Worm (Caenorhabditis elegans) whole organism, L2 larva: Measurements from ENCODE around the gene C32H11.4.
"Not testable (repeated sequence)": the region's sequence is repeated elsewhere in the genome, so short reads cannot be mapped to it uniquely, and the experiment has no call there.

Source experiments
- C34F6.9 ChIP-seq: fragments of 150-350 bp; optimal IDR thresholded peaks from 2 replicates; lab custom pipeline; 2014; ENCODE audit warnings: missing biosample characterization, missing genetic modification characterization
- R02D3.7 ChIP-seq: fragments of 150-350 bp; optimal IDR thresholded peaks from 2 replicates; lab custom pipeline; 2014; ENCODE audit warnings: missing biosample characterization, missing genetic modification characterization
- ZK546.5 ChIP-seq: sonication (generic microtip); optimal IDR thresholded peaks from 2 replicates; lab custom pipeline; 2017; ENCODE audit warnings: missing biosample characterization, missing genetic modification characterization
- alr-1 ChIP-seq: fragments of 150-350 bp; optimal IDR thresholded peaks from 2 replicates; lab custom pipeline; 2014; ENCODE audit warnings: missing biosample characterization, missing genetic modification characterization
- aly-2 ChIP-seq: fragments of 150-350 bp; optimal IDR thresholded peaks from 2 replicates; lab custom pipeline; 2014; ENCODE audit warnings: missing biosample characterization, missing genetic modification characterization
- ceh-16 ChIP-seq: fragments of 150-350 bp; optimal IDR thresholded peaks from 2 replicates; lab custom pipeline; 2014; ENCODE audit warnings: missing biosample characterization, missing genetic modification characterization
- crh-2 ChIP-seq: sonication (generic microtip); optimal IDR thresholded peaks from 2 replicates; lab custom pipeline; 2017; ENCODE audit warnings: missing biosample characterization, missing genetic modification characterization
- dmd-4 ChIP-seq: sonication (generic microtip); optimal IDR thresholded peaks from 2 replicates; lab custom pipeline; 2017; ENCODE audit warnings: missing biosample characterization, missing genetic modification characterization
- elt-3 ChIP-seq: sonication (generic microtip); optimal IDR thresholded peaks from 2 replicates; lab custom pipeline; 2017; ENCODE audit warnings: missing biosample characterization, missing genetic modification characterization
- fos-1 ChIP-seq: fragments of 150-350 bp; optimal IDR thresholded peaks from 2 replicates; lab custom pipeline; 2014; ENCODE audit warnings: missing biosample characterization, missing genetic modification characterization
- gmeb-1 ChIP-seq: fragments of 150-350 bp; optimal IDR thresholded peaks from 2 replicates; lab custom pipeline; 2014; ENCODE audit warnings: missing biosample characterization, missing genetic modification characterization
- lin-11 ChIP-seq: fragments of 150-350 bp; sonication (generic microtip); optimal IDR thresholded peaks from 2 replicates; lab custom pipeline; 2014; ENCODE audit warnings: missing biosample characterization, missing genetic modification characterization, inconsistent platforms, mixed read lengths
- lin-39 ChIP-seq: fragments of 150-350 bp; optimal IDR thresholded peaks from 2 replicates; lab custom pipeline; 2014; ENCODE audit warnings: missing biosample characterization, missing genetic modification reagents, missing genetic modification characterization
- lsy-2 ChIP-seq, 2 experiments: fragments of 150-350 bp in 1 of 2; sonication (generic microtip) in 1 of 2; optimal IDR thresholded peaks; 2 replicates each; lab custom pipeline; 2014 to 2017; ENCODE audit warnings: missing biosample characterization in 2 of 2, missing genetic modification characterization in 2 of 2
- mab-5 ChIP-seq: fragments of 150-350 bp; optimal IDR thresholded peaks from 2 replicates; lab custom pipeline; 2014; ENCODE audit warnings: missing biosample characterization, missing genetic modification characterization
- mdl-1 ChIP-seq, 2 experiments: fragments of 150-350 bp in 1 of 2; sonication (generic microtip) in 1 of 2; optimal IDR thresholded peaks; 2 replicates each; lab custom pipeline; 2017; ENCODE audit warnings: missing biosample characterization in 2 of 2, missing genetic modification characterization in 2 of 2
- nhr-10 ChIP-seq: sonication (generic microtip); optimal IDR thresholded peaks from 2 replicates; lab custom pipeline; 2017; ENCODE audit warnings: missing biosample characterization, missing genetic modification characterization
- nhr-11 ChIP-seq: fragments of 150-350 bp; optimal IDR thresholded peaks from 2 replicates; lab custom pipeline; 2014; ENCODE audit warnings: missing biosample characterization, missing genetic modification characterization
- nhr-12 ChIP-seq: fragments of 150-350 bp; optimal IDR thresholded peaks from 2 replicates; lab custom pipeline; 2014; ENCODE audit warnings: missing biosample characterization, missing genetic modification characterization
- nhr-21 ChIP-seq: fragments of 150-350 bp; optimal IDR thresholded peaks from 2 replicates; lab custom pipeline; 2014; ENCODE audit warnings: missing biosample characterization, missing genetic modification characterization
- nhr-237 ChIP-seq: fragments of 150-350 bp; optimal IDR thresholded peaks from 2 replicates; lab custom pipeline; 2014; ENCODE audit warnings: missing biosample characterization, missing genetic modification characterization
- nhr-6 ChIP-seq: fragments of 150-350 bp; optimal IDR thresholded peaks from 2 replicates; lab custom pipeline; 2014; ENCODE audit warnings: missing biosample characterization, missing genetic modification characterization
- nhr-77 ChIP-seq: fragments of 150-350 bp; optimal IDR thresholded peaks from 2 replicates; lab custom pipeline; 2014; ENCODE audit warnings: missing biosample characterization, missing genetic modification characterization
- peb-1 ChIP-seq: fragments of 150-350 bp; optimal IDR thresholded peaks from 2 replicates; lab custom pipeline; 2014; ENCODE audit warnings: missing biosample characterization, missing genetic modification characterization
- sem-4 ChIP-seq: fragments of 150-350 bp; optimal IDR thresholded peaks from 2 replicates; lab custom pipeline; 2014; ENCODE audit warnings: missing biosample characterization, missing genetic modification reagents, missing genetic modification characterization
- skn-1 ChIP-seq: sonication (generic microtip); optimal IDR thresholded peaks from 2 replicates; lab custom pipeline; 2017; ENCODE audit warnings: missing biosample characterization, missing genetic modification characterization
- sma-3 ChIP-seq: sonication (generic microtip); optimal IDR thresholded peaks from 2 replicates; lab custom pipeline; 2016; ENCODE audit warnings: missing genetic modification reagents, missing genetic modification characterization, missing compliant biosample characterization
- sma-9 ChIP-seq, 2 experiments: fragments of 150-350 bp in 1 of 2; sonication (generic microtip) in 1 of 2; optimal IDR thresholded peaks; 2 replicates each; lab custom pipeline; 2014 to 2016; ENCODE audit warnings: missing genetic modification characterization in 2 of 2, mild to moderate bottlenecking in 1 of 2, missing biosample characterization in 1 of 2, missing compliant biosample characterization in 1 of 2, missing genetic modification reagents in 1 of 2, moderate library complexity in 1 of 2
- snpc-4 ChIP-seq: fragments of 150-350 bp; optimal IDR thresholded peaks from 2 replicates; lab custom pipeline; 2014; ENCODE audit warnings: missing biosample characterization, missing genetic modification characterization
- unc-39 ChIP-seq: fragments of 150-350 bp; optimal IDR thresholded peaks from 2 replicates; lab custom pipeline; 2014; ENCODE audit warnings: missing biosample characterization, missing genetic modification characterization
- unc-55 ChIP-seq: fragments of 150-350 bp; sonication (generic microtip); optimal IDR thresholded peaks from 3 replicates; lab custom pipeline; 2014; ENCODE audit warnings: missing biosample characterization, missing genetic modification reagents, missing genetic modification characterization
- unc-62 ChIP-seq: fragments of 150-350 bp; optimal IDR thresholded peaks from 2 replicates; lab custom pipeline; 2014; ENCODE audit warnings: missing biosample characterization, missing genetic modification reagents, missing genetic modification characterization
- ztf-4 ChIP-seq: fragments of 150-350 bp; optimal IDR thresholded peaks from 2 replicates; lab custom pipeline; 2014; ENCODE audit warnings: missing biosample characterization, missing genetic modification characterization

The C32H11.4 gene

DNA sequence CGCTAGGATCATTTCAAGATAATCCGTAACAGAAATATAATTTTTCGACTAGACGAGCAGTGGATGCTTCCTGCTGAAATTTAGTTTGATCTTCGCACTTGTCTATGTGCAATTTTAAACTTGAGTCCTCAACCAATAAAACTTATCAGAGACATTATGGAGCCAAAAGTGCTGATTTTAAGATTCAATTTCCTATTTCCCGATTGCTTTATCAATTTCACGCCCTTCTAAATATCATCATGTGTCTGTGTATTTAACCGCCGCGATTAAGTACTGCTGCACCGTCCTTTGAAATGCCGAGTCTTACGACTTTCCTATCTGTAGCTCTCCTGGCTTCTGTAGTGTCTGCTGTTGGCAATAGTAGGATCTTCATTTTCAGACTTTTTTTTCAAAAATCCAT is at the start of gene C32H11.4:
Gene C32H11.4 (plus strand): TSS at position 238 of the 400 bp plus-strand sequence.
- TF ChIP-seq sma-9 (GFP tag; optimal IDR thresholded peaks at IDR 0.05; lab: Kevin White, UChicago) (peak; percentile 96), sma-9 (tag; optimal IDR thresholded peaks at IDR 0.05; lab: Kevin White, UChicago) (no peak), peb-1 (no peak), ZK546.5 (tag; lab: Kevin White, UChicago) (no peak), nhr-6 (tag; lab: Kevin White, UChicago) (no peak), skn-1 (tag; lab: Kevin White, UChicago) (peak; percentile 57), sma-3 (GFP tag; lab: Kevin White, UChicago) (peak; percentile 68), fos-1 (tag; lab: Kevin White, UChicago) (peak; percentile 79), unc-39 (tag; lab: Kevin White, UChicago) (no peak)

DNA sequence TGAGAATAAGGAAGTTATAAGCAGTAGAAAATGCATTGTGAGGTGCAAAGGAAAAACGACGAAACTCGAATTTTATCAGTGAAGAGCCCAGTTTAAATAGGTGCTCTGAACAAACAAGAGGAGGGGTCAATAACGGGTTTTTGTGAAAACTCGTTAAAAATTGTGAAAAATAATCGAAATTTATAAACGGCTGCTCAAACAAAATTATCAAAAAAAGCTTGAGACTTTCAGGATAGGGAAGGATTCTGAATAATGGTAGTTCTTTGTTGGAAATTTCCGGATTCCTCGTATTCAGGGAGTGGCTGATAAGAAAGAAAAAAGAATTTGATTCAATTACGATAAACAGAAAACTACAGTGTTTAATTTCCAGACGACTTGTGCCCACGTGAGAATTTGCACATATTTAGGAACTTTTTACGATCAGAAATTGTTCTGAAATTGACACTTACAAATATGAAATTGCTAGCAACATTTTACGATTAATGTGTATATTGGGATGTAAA is 49.6 kb upstream of the C32H11.4 start, which contains the start of gene clec-187:
Gene clec-187 (minus strand): TSS at position 51 of the 503 bp plus-strand sequence.
- TF ChIP-seq fos-1 (tag; lab: Kevin White, UChicago) (peak; percentile 9), alr-1 (tag; lab: Kevin White, UChicago) (no peak), sma-3 (GFP tag; lab: Kevin White, UChicago) (no peak)

DNA sequence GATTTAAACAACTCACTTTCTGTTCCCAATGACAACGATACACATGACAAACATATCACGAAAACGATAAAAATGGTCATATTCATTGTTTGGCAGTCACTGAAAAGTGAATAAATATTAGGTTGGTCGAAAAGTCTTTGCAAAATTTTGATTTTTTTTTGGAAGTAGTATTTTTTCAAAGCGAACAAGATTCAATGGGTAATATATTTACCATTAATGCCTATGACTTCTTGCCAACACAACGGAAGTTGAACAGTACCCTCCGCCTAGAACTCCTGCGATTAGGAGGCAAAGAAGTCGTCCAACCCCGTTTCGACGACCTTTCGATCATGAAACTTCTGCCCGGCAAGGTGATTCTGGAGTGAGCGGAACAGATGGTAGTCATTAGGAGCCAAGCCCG is 45.8 kb upstream of the C32H11.4 start, which contains the start of gene ZK896.1:
Gene ZK896.1 (minus strand): TSS at position 101 of the 400 bp plus-strand sequence.
- not testable (repeated sequence) for TF ChIP-seq unc-55; unc-39 (tag; lab: Kevin White, UChicago); nhr-11 (tag; lab: Kevin White, UChicago)
- TF ChIP-seq, all 48 proteins: peak for 0; not testable (repeated sequence) for 48

DNA sequence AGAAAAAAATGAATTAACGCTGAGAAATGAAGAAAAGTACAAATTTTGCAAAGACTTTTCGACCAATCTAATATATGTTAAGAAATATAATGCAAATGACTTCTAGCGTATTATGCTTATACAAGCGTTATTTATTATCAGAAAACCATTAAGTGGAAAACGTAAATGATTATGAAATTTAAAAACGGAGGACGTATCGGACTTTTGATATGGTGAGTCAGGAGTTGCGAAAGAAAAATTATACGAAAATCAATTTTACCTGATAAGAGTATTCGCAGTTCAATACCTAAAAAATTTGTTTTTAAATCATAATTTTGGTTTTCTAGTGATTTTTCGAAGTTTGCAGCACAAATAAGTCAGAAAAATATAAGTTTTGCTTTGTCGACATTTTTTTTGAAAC is 44.5 kb upstream of the C32H11.4 start:
- TF ChIP-seq snpc-4 (tag; lab: Kevin White, UChicago): no peak
- no peak for TF ChIP-seq elt-3 (tag; lab: Kevin White, UChicago)
- peak; percentile 31 for TF ChIP-seq sma-9 (GFP tag; optimal IDR thresholded peaks at IDR 0.05; lab: Kevin White, UChicago)
- no peak for TF ChIP-seq sma-9 (tag; optimal IDR thresholded peaks at IDR 0.05; lab: Kevin White, UChicago)
- no peak for TF ChIP-seq lin-11 (tag; lab: Kevin White, UChicago)
- peak; percentile 85 for TF ChIP-seq fos-1 (tag; lab: Kevin White, UChicago)
- TF ChIP-seq nhr-6 (tag; lab: Kevin White, UChicago): no peak
- TF ChIP-seq nhr-11 (tag; lab: Kevin White, UChicago): no peak
- TF ChIP-seq mdl-1 (tag; optimal IDR thresholded peaks at IDR 0.05; lab: Kevin White, UChicago): no peak
- no peak for TF ChIP-seq C34F6.9
- TF ChIP-seq aly-2: no peak

DNA sequence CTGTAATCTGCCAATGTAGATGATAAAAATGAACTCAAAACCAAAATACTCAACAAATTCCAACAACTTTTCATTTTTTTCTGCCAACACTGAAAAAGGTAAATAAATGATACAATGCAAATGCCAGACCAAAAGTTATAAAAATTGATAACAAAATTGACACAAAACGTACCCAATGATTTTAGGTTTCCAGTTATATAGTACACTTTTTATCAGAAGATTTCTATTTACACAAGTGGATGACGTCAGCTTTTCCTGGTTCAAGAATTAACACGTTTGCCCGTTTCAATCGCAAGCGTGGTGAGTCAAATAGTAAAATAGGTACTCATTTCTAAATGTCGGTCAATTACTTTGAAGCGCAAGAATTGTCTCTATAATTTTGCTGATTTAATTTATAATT is 41.5 kb upstream of the C32H11.4 start, which contains the start of gene ZK896.5:
Gene ZK896.5 (minus strand): TSS at position 89 of the 400 bp plus-strand sequence.
- no peak for TF ChIP-seq lin-39 (tag; lab: Kevin White, UChicago)
- peak; percentile 18 for TF ChIP-seq crh-2 (tag; lab: Kevin White, UChicago)
- TF ChIP-seq fos-1 (tag; lab: Kevin White, UChicago): peak; percentile 88
- no peak for TF ChIP-seq ceh-16 (tag; lab: Kevin White, UChicago)
- TF ChIP-seq sma-9 (GFP tag; optimal IDR thresholded peaks at IDR 0.05; lab: Kevin White, UChicago): peak; percentile 84
- TF ChIP-seq sma-9 (tag; optimal IDR thresholded peaks at IDR 0.05; lab: Kevin White, UChicago): no peak
- no peak for TF ChIP-seq elt-3 (tag; lab: Kevin White, UChicago)
- no peak for TF ChIP-seq ztf-4
- TF ChIP-seq gmeb-1 (tag; lab: Kevin White, UChicago): no peak
- TF ChIP-seq, all 48 proteins: peak for 3

DNA sequence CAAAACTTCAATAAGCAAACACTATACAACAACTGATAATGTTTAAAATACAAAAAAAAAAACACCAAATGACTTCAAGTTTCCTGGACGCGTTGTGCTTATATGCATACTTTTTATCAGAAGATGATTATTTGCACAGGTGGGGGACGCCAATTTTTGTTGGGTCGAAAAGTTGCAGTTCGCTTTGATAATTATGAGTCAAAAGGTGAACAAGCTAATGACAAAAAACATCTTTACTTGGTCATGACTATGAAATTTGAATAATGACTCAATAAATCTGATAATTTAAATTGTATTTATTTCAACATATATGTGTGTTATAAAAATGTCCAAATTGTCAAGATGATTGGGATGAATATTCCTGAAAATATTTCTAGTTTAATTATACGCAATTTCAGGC is 37.9 kb upstream of the C32H11.4 start, which contains the start of gene ZK896.4:
Gene ZK896.4 (minus strand): TSS at position 101 of the 400 bp plus-strand sequence.
- TF ChIP-seq mab-5 (tag; lab: Kevin White, UChicago) (no peak), ZK546.5 (tag; lab: Kevin White, UChicago) (no peak), dmd-4 (tag; lab: Kevin White, UChicago) (no peak), skn-1 (tag; lab: Kevin White, UChicago) (no peak), C34F6.9 (no peak)

DNA sequence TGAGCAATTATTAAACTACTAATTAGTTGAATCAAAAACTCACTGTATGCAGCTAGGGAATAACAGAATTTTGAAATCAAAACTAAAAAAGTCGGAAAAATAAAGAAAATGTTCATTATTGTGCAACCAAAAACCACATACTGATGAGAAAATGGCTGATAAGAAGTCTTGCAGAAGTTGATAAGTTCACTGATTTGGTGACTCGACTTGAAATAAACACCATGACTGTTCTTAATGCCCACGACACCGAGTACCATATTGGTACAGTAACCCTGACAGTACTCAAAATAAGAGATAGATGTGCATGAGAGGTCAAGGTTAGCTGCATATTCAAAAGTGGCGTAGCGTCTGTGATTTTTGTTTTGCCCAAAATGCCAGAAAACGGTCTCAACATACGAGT is 35.1 kb upstream of the C32H11.4 start:
- TF ChIP-seq skn-1 (tag; lab: Kevin White, UChicago): no peak
- peak; percentile 67 for TF ChIP-seq fos-1 (tag; lab: Kevin White, UChicago)

DNA sequence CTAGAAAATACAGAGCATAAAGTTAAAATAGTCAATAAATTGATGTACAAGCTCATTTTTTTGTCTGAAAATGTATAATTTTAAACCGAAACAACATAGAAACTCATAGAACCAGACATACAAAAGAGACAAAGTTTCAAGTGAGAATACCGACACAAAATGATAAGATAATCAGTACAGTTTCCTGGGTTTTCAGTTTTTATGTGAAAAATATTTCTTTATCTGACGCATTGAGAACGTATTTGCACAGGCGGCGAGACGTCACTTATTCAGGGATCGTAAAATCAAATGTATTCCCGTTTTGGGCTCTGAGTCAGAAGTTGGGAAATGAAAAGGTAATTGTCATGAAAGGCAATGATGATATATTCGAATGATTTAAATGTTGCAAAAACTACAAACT is 30.6 kb upstream of the C32H11.4 start, which contains the start of gene K08D8.6:
Gene K08D8.6 (minus strand): TSS at position 64 of the 400 bp plus-strand sequence.
- no peak for TF ChIP-seq R02D3.7
- peak; percentile 15 for TF ChIP-seq gmeb-1 (tag; lab: Kevin White, UChicago)
- no peak for TF ChIP-seq unc-55
- TF ChIP-seq nhr-6 (tag; lab: Kevin White, UChicago): no peak
- no peak for TF ChIP-seq crh-2 (tag; lab: Kevin White, UChicago)
- no peak for TF ChIP-seq unc-39 (tag; lab: Kevin White, UChicago)
- no peak for TF ChIP-seq C34F6.9
- TF ChIP-seq lsy-2 (tag; optimal IDR thresholded peaks at IDR 0.05; lab: Kevin White, UChicago): no peak
- no peak for TF ChIP-seq sem-4 (tag; lab: Kevin White, UChicago)
- peak; percentile 70 for TF ChIP-seq sma-9 (GFP tag; optimal IDR thresholded peaks at IDR 0.05; lab: Kevin White, UChicago)
- TF ChIP-seq sma-9 (tag; optimal IDR thresholded peaks at IDR 0.05; lab: Kevin White, UChicago): no peak
- TF ChIP-seq ZK546.5 (tag; lab: Kevin White, UChicago): no peak
- TF ChIP-seq elt-3 (tag; lab: Kevin White, UChicago): no peak
- TF ChIP-seq nhr-21 (tag; lab: Kevin White, UChicago): no peak
- TF ChIP-seq nhr-10 (tag; lab: Kevin White, UChicago): no peak
- TF ChIP-seq snpc-4 (tag; lab: Kevin White, UChicago): no peak
- TF ChIP-seq nhr-77 (tag; lab: Kevin White, UChicago): no peak
- no peak for TF ChIP-seq nhr-237
- no peak for TF ChIP-seq mab-5 (tag; lab: Kevin White, UChicago)
- no peak for TF ChIP-seq nhr-12
- TF ChIP-seq fos-1 (tag; lab: Kevin White, UChicago): peak; percentile 96
- TF ChIP-seq unc-62 (GFP tag; lab: Kevin White, UChicago): no peak
